Worm (Caenorhabditis elegans): ENCODE results near the gene col-129.

col-129 gene

DNA sequence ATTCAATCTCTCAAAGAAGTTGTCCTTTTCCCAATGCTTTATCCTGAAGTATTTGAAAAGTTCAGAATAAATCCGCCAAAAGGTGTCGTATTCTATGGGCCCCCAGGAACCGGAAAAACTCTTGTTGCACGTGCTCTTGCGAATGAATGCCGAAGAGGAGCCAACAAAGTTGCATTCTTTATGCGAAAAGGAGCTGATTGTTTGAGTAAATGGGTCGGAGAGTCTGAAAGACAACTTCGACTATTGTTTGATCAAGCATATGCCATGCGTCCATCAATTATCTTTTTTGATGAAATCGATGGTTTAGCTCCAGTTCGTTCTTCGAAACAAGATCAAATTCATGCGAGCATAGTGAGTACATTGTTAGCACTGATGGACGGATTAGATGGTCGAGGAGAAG is 29.4 kb downstream of the col-129 start:
- TF ChIP-seq T22C8.4 (GFP tag; IDR thresholded peaks at IDR 0.05) (no peak), flt-1 (GFP tag; IDR thresholded peaks at IDR 0.05) (no peak), med-1 (GFP tag; optimal IDR thresholded peaks at IDR 0.05; ENCODE audit: insufficient read depth) (no peak), cog-1 (tag; optimal IDR thresholded peaks at IDR 0.05) (no peak), ref-1 (GFP tag; conservative IDR thresholded peaks at IDR 0.05) (no peak), ztf-23 (GFP tag; IDR thresholded peaks at IDR 0.05) (no peak), klf-2 (GFP tag; conservative IDR thresholded peaks at IDR 0.05) (no peak), ztf-29 (GFP tag; IDR thresholded peaks at IDR 0.05) (no peak), tab-1 (GFP tag; IDR thresholded peaks at IDR 0.05) (no peak)

DNA sequence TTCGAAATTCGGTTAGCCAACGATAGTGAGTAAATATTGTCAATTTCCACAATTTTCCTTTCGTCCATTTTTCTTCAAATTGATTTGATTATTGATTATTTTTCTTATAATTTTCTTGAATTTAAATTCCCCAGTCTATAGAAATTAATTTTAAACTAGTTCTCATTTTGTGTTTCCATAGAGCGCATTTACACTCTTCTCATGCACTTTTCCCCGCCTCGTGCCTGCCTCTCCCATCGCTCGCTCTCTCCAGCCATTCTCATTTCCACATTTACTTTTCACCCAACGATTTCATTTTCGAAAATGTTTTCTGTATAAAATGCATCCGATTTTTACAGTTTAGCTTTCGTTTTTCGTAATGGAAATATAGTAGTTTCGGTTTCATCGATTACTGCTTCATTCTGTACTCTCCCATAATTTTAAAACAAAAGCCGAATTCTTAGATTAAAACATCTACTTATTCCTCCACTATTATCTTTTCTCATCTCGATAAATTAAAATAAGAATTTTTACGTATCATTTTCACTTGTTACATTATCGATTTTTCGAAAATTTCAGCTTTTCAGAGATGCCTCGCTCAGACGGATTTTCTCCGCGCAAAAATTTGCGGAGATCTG is 31.2 kb downstream of the col-129 start, which contains the start of gene lex-1:
lex-1 (plus strand) TSS at position 567 of the 617 bp plus-strand sequence.
- TF ChIP-seq ztf-23 (GFP tag; IDR thresholded peaks at IDR 0.05) (no peak), klf-2 (GFP tag; conservative IDR thresholded peaks at IDR 0.05) (no peak), tab-1 (GFP tag; IDR thresholded peaks at IDR 0.05) (no peak), ref-1 (GFP tag; conservative IDR thresholded peaks at IDR 0.05) (no peak), flt-1 (GFP tag; IDR thresholded peaks at IDR 0.05) (no peak), T22C8.4 (GFP tag; IDR thresholded peaks at IDR 0.05) (no peak), ztf-29 (GFP tag; IDR thresholded peaks at IDR 0.05) (no peak), med-1 (GFP tag; optimal IDR thresholded peaks at IDR 0.05; ENCODE audit: insufficient read depth) (no peak), cog-1 (tag; optimal IDR thresholded peaks at IDR 0.05) (no peak)

DNA sequence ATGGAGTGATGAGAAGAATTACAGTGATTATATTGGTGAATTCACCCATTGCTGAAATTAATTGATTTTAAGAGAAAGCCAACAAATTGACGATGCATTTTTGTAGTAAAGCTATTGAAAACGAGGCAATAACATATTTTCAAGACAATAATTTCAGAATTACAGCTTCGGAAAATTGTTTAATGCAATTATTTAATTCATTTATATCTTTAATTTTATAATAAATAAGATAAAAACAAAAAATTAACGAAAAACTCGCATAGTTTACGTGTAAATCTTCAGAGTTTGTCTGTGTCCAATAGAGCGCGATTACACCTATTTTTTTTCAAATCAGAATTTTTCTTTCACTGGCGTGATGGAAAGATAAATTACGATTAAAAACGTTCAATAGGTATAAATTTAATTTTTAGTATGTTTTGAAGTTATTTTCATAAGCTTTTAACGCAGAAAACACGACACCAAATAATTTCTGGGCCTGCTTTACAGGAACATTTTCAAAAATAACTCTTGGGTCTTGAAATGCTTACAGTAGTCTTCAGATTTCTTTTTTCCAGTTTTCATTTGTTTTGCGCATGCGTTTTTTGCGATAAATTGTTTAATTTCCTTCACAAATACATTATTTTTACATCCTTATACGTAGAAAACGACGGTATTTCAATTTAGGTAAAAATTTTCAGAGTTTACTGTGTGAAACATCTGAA is 32.0 kb downstream of the col-129 start, which contains the start of gene tmed-1:
tmed-1 (minus strand) TSS at position 51 of the 701 bp plus-strand sequence.
- no peak for TF ChIP-seq ztf-29 (GFP tag; IDR thresholded peaks at IDR 0.05)
- TF ChIP-seq cog-1 (tag; optimal IDR thresholded peaks at IDR 0.05): no peak
- TF ChIP-seq med-1 (GFP tag; optimal IDR thresholded peaks at IDR 0.05; ENCODE audit: insufficient read depth): no peak
- no peak for TF ChIP-seq tab-1 (GFP tag; IDR thresholded peaks at IDR 0.05)
- TF ChIP-seq T22C8.4 (GFP tag; IDR thresholded peaks at IDR 0.05): no peak
- TF ChIP-seq ref-1 (GFP tag; conservative IDR thresholded peaks at IDR 0.05): no peak
- no peak for TF ChIP-seq klf-2 (GFP tag; conservative IDR thresholded peaks at IDR 0.05)
- no peak for TF ChIP-seq ztf-23 (GFP tag; IDR thresholded peaks at IDR 0.05)
- no peak for TF ChIP-seq flt-1 (GFP tag; IDR thresholded peaks at IDR 0.05)

DNA sequence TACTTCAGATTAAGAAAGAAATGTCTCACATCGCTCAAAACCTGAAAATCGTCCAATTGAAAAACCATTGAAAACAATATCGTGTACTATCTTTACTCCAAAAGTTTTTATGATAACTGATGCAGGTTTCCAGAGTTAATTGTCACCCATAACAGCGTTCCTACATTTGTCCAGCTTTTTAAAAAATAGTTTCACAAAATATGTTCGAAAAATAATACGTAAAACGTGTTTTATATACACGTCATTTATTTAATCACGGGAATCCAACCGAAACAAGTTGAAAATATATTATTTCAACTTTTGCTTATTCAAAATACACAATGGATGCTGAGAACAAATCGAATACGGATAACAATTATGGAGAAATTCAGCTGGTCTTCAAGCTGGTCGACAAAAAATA is 34.7 kb downstream of the col-129 start, which contains the start of gene K08E4.7:
K08E4.7 (plus strand) TSS at position 301 of the 400 bp plus-strand sequence.
- TF ChIP-seq flt-1 (GFP tag; IDR thresholded peaks at IDR 0.05) (no peak), ref-1 (GFP tag; conservative IDR thresholded peaks at IDR 0.05) (no peak), ztf-29 (GFP tag; IDR thresholded peaks at IDR 0.05) (no peak), cog-1 (tag; optimal IDR thresholded peaks at IDR 0.05) (no peak), klf-2 (GFP tag; conservative IDR thresholded peaks at IDR 0.05) (no peak), tab-1 (GFP tag; IDR thresholded peaks at IDR 0.05) (no peak), med-1 (GFP tag; optimal IDR thresholded peaks at IDR 0.05; ENCODE audit: insufficient read depth) (no peak), ztf-23 (GFP tag; IDR thresholded peaks at IDR 0.05) (no peak), T22C8.4 (GFP tag; IDR thresholded peaks at IDR 0.05) (no peak)

DNA sequence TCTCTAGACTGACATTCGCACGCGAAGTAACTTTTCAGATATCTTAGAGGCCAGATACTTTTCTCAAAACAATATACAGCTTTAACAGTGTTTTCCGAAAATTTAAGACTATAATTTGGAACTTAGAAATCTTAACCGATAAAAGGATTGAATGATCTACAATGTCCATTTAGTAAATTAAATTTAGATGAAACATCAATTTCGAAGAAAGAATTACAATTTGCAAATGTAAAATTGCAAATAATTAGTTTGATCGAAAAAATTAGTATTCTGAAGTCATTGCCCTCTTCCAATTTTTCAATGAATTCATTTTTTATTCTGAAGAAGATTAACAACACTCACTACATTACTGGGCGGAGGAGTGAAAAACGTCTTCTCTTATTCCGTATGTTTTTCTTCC is 41.6 kb downstream of the col-129 start, which contains the start of gene bath-37:
bath-37 (plus strand) TSS at position 301 of the 400 bp plus-strand sequence.
- TF ChIP-seq tab-1 (GFP tag; IDR thresholded peaks at IDR 0.05) (no peak), klf-2 (GFP tag; conservative IDR thresholded peaks at IDR 0.05) (no peak), ref-1 (GFP tag; conservative IDR thresholded peaks at IDR 0.05) (no peak), T22C8.4 (GFP tag; IDR thresholded peaks at IDR 0.05) (no peak), med-1 (GFP tag; optimal IDR thresholded peaks at IDR 0.05; ENCODE audit: insufficient read depth) (no peak), flt-1 (GFP tag; IDR thresholded peaks at IDR 0.05) (no peak), ztf-23 (GFP tag; IDR thresholded peaks at IDR 0.05) (no peak), ztf-29 (GFP tag; IDR thresholded peaks at IDR 0.05) (no peak), cog-1 (tag; optimal IDR thresholded peaks at IDR 0.05) (no peak)

DNA sequence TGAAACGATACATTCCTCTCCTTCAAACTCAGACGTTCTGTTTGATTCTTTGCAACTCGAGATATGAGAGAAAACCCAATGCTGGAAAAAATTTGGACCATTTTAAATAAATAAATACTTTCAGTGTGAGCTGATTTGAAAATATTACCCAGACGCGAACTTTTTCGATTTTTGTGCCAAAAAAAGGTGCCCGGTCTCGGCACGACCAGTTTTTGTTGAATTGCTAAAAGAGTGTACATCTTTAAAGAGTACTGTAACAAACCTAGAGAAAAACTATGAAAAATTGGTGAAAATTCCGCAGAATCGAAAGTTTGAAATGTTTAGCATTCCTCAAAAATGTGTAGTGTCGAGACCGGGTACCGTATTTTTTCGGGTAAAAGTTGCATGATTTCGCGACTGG is 49.0 kb downstream of the col-129 start, which contains the start of gene K08E4.8:
K08E4.8 (minus strand) TSS at position 101 of the 400 bp plus-strand sequence.
- no peak for TF ChIP-seq ref-1 (GFP tag; conservative IDR thresholded peaks at IDR 0.05)
- TF ChIP-seq ztf-23 (GFP tag; IDR thresholded peaks at IDR 0.05): no peak
- TF ChIP-seq med-1 (GFP tag; optimal IDR thresholded peaks at IDR 0.05; ENCODE audit: insufficient read depth): no peak
- TF ChIP-seq flt-1 (GFP tag; IDR thresholded peaks at IDR 0.05): no peak
- TF ChIP-seq T22C8.4 (GFP tag; IDR thresholded peaks at IDR 0.05): no peak
- no peak for TF ChIP-seq cog-1 (tag; optimal IDR thresholded peaks at IDR 0.05)
- TF ChIP-seq tab-1 (GFP tag; IDR thresholded peaks at IDR 0.05): no peak
